Worm (Caenorhabditis elegans): ENCODE measurements around the gene C37C3.9.

- TF ChIP-seq unc-39 (tag; optimal IDR thresholded peaks at IDR 0.05) (no peak), mab-5 (tag; optimal IDR thresholded peaks at IDR 0.05) (no peak), mdl-1 (tag; optimal IDR thresholded peaks at IDR 0.05) (no peak), lin-39 (tag; optimal IDR thresholded peaks at IDR 0.05) (no peak), aly-2 (tag; optimal IDR thresholded peaks at IDR 0.05) (no peak), dmd-4 (tag; optimal IDR thresholded peaks at IDR 0.05) (no peak), nhr-11 (tag; optimal IDR thresholded peaks at IDR 0.05) (no peak)
Measured at ce11 chrV:7804801-7805163, 49.7 kb downstream of the C37C3.9 start, which contains the start of gene xpo-1.
